Worm (Caenorhabditis elegans): ENCODE measurements around the gene him-14.

DNA sequence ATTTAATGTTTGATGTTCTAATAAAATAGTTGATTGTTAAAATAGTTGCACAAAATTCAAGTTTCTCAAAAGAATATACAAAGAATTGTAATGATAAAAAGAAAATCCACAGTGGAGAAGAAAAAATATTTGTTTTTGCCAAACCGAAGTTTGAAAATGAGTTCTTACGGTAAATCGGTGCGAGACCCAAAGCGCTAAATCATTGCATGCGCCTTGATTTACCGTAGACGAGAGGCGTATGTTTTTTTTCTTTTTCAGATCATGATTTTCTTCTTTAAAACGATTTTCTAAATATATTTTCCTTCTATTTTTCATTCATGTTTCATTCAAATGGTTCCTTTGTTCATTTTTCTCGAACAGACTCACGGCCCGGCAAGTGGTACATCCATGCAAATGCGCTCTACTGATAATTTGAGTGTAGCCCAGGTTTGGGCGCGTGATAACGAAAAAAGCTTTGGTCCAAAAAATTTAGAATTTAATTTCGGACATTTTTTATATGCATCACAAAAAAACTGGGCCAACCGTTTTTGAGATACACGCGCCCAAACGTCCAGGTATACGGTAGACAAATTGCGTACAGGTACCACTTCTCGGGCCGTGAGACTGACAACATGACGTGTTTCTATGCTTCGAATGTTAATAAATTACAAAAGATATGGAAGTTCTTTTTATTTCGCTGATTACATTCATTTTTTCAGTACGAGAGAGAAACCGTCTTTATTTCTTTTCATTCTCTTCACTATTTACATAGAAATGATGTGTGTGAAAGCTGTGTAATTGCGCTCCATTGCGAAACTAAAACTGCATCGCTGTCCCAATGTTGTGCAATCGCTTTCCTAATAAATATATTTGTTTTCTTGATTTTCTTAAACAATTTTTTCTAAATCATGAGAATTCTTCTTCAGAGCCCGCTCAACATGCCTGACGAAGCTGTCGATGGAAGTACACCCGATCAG is 44.6 kb downstream of the him-14 start, which contains the start of gene znf-598:
- no peak for TF ChIP-seq ceh-13 (GFP tag; optimal IDR thresholded peaks at IDR 0.05)
- TF ChIP-seq tra-4 (tag; optimal IDR thresholded peaks at IDR 0.05): no peak

All from whole organism, early embryonic.